Worm (Caenorhabditis elegans) whole organism, late embryonic: ENCODE results near the gene ccch-2.
"Not testable (repeated sequence)": the region's sequence is repeated elsewhere in the genome, so short reads cannot be mapped to it uniquely, and the experiment has no call there.

Experiments
- C38D4.7 ChIP-seq: fragments of 200-800 bp; sonication (Bioruptor generic); optimal IDR thresholded peaks from 2 replicates; lab custom pipeline; 2018; ENCODE audit warnings: mild to moderate bottlenecking, missing genetic modification characterization, moderate library complexity, missing compliant biosample characterization
- K02D7.2 ChIP-seq: sonication (generic microtip); optimal IDR thresholded peaks from 2 replicates; lab custom pipeline; 2017; ENCODE audit warnings: mild to moderate bottlenecking, missing genetic modification characterization, missing compliant biosample characterization
- Y22D7AL.16 ChIP-seq: sonication (generic microtip); optimal IDR thresholded peaks from 2 replicates; lab custom pipeline; 2016; ENCODE audit warnings: missing genetic modification characterization, missing compliant biosample characterization
- ahr-1 ChIP-seq: sonication (generic microtip); optimal IDR thresholded peaks from 2 replicates; lab custom pipeline; 2016; ENCODE audit warnings: missing genetic modification characterization, missing compliant biosample characterization
- ceh-22 ChIP-seq: sonication (generic microtip); optimal IDR thresholded peaks from 2 replicates; lab custom pipeline; 2017; ENCODE audit warnings: missing biosample characterization, missing genetic modification characterization
- ceh-31 ChIP-seq: sonication (generic microtip); optimal IDR thresholded peaks from 2 replicates; lab custom pipeline; 2016; ENCODE audit warnings: missing genetic modification characterization, missing compliant biosample characterization
- ceh-34 ChIP-seq: sonication (generic microtip); optimal IDR thresholded peaks from 2 replicates; lab custom pipeline; 2016; ENCODE audit warnings: mild to moderate bottlenecking, missing genetic modification characterization, missing compliant biosample characterization
- ceh-48 ChIP-seq: sonication (generic microtip); optimal IDR thresholded peaks from 2 replicates; lab custom pipeline; 2016; ENCODE audit warnings: missing genetic modification characterization, inconsistent platforms, missing compliant biosample characterization
- ceh-6 ChIP-seq: fragments of 200-800 bp; sonication (Bioruptor generic); optimal IDR thresholded peaks from 2 replicates; lab custom pipeline; 2018; ENCODE audit warnings: mild to moderate bottlenecking, missing genetic modification characterization, missing compliant biosample characterization
- ceh-9 ChIP-seq: sonication (generic microtip); optimal IDR thresholded peaks from 2 replicates; lab custom pipeline; 2016; ENCODE audit warnings: mild to moderate bottlenecking, missing genetic modification characterization, inconsistent platforms, missing compliant biosample characterization
- dmd-4 ChIP-seq: sonication (generic microtip); optimal IDR thresholded peaks from 2 replicates; lab custom pipeline; 2016; ENCODE audit warnings: borderline replicate concordance, missing genetic modification characterization, missing compliant biosample characterization
- dve-1 ChIP-seq: sonication (generic microtip); optimal IDR thresholded peaks from 2 replicates; lab custom pipeline; 2017; ENCODE audit warnings: antibody characterized with exemption, mild to moderate bottlenecking, missing genetic modification characterization, missing compliant biosample characterization
- elt-2 ChIP-seq: sonication (generic microtip); optimal IDR thresholded peaks from 2 replicates; lab custom pipeline; 2016; ENCODE audit warnings: missing genetic modification reagents, missing genetic modification characterization, missing compliant biosample characterization
- fkh-10 ChIP-seq: fragments of 150-350 bp; optimal IDR thresholded peaks from 2 replicates; lab custom pipeline; 2014; ENCODE audit warnings: missing biosample characterization, missing genetic modification reagents, missing genetic modification characterization
- fkh-6 ChIP-seq: sonication (generic microtip); optimal IDR thresholded peaks from 2 replicates; lab custom pipeline; 2016; ENCODE audit warnings: missing genetic modification characterization, missing compliant biosample characterization
- gmeb-2 ChIP-seq: sonication (generic microtip); optimal IDR thresholded peaks from 2 replicates; lab custom pipeline; 2016; ENCODE audit warnings: missing genetic modification characterization, inconsistent platforms, missing compliant biosample characterization
- hlh-6 ChIP-seq: sonication (generic microtip); optimal IDR thresholded peaks from 2 replicates; lab custom pipeline; 2016; ENCODE audit warnings: missing genotype, missing genetic modification characterization, missing compliant biosample characterization
- hlh-8 ChIP-seq: sonication (generic microtip); optimal IDR thresholded peaks from 2 replicates; lab custom pipeline; 2016; ENCODE audit warnings: missing genotype, missing genetic modification characterization, missing compliant biosample characterization
- lim-6 ChIP-seq: sonication (generic microtip); optimal IDR thresholded peaks from 2 replicates; lab custom pipeline; 2016; ENCODE audit warnings: missing genetic modification characterization, missing compliant biosample characterization
- lin-11 ChIP-seq: fragments of 200-800 bp; sonication (Bioruptor generic); optimal IDR thresholded peaks from 2 replicates; lab custom pipeline; 2018; ENCODE audit warnings: mild to moderate bottlenecking, missing genetic modification characterization, missing compliant biosample characterization
- madf-2 ChIP-seq: sonication (generic microtip); optimal IDR thresholded peaks from 2 replicates; lab custom pipeline; 2017; ENCODE audit warnings: missing genetic modification characterization, missing compliant biosample characterization
- nfya-1 ChIP-seq: sonication (generic microtip); optimal IDR thresholded peaks from 2 replicates; lab custom pipeline; 2017; ENCODE audit warnings: missing genetic modification characterization, mild to moderate bottlenecking, missing compliant biosample characterization, antibody characterized with exemption, moderate library complexity
- nhr-11 ChIP-seq: fragments of 150-350 bp; optimal IDR thresholded peaks from 2 replicates; lab custom pipeline; 2014; ENCODE audit warnings: missing biosample characterization, missing genetic modification characterization
- npax-4 ChIP-seq: sonication (generic microtip); optimal IDR thresholded peaks from 2 replicates; lab custom pipeline; 2016; ENCODE audit warnings: missing genetic modification characterization, missing compliant biosample characterization
- odd-2 ChIP-seq: sonication (generic microtip); optimal IDR thresholded peaks from 2 replicates; lab custom pipeline; 2017; ENCODE audit warnings: antibody characterized with exemption, mild to moderate bottlenecking, missing genetic modification characterization, missing compliant biosample characterization
- pag-3 ChIP-seq: sonication (generic microtip); optimal IDR thresholded peaks from 2 replicates; lab custom pipeline; 2016; ENCODE audit warnings: missing compliant biosample characterization, missing genetic modification characterization, borderline replicate concordance
- pax-1 ChIP-seq: fragments of 150-350 bp; optimal IDR thresholded peaks from 2 replicates; lab custom pipeline; 2014; ENCODE audit warnings: missing biosample characterization, missing genetic modification characterization
- pqm-1 ChIP-seq: sonication (generic microtip); optimal IDR thresholded peaks from 2 replicates; lab custom pipeline; 2016; ENCODE audit warnings: missing genetic modification characterization, missing compliant biosample characterization
- ref-2 ChIP-seq: sonication (generic microtip); optimal IDR thresholded peaks from 2 replicates; lab custom pipeline; 2016; ENCODE audit warnings: missing genetic modification characterization, missing compliant biosample characterization
- rnt-1 ChIP-seq: sonication (generic microtip); optimal IDR thresholded peaks from 2 replicates; lab custom pipeline; 2016; ENCODE audit warnings: missing genetic modification characterization, missing compliant biosample characterization
- sdc-2 ChIP-seq: sonication (generic microtip); optimal IDR thresholded peaks from 2 replicates; lab custom pipeline; 2016; ENCODE audit warnings: missing genotype, missing genetic modification characterization, missing compliant biosample characterization
- sox-4 ChIP-seq: sonication (generic microtip); optimal IDR thresholded peaks from 2 replicates; lab custom pipeline; 2017; ENCODE audit warnings: mild to moderate bottlenecking, missing genetic modification characterization, inconsistent platforms, missing compliant biosample characterization
- syd-9 ChIP-seq: sonication (generic microtip); optimal IDR thresholded peaks from 2 replicates; lab custom pipeline; 2016; ENCODE audit warnings: mild to moderate bottlenecking, missing genetic modification characterization, moderate library complexity, missing compliant biosample characterization
- tbx-7 ChIP-seq: sonication (generic microtip); optimal IDR thresholded peaks from 2 replicates; lab custom pipeline; 2016; ENCODE audit warnings: missing genotype, missing genetic modification characterization, missing compliant biosample characterization
- ttx-3 ChIP-seq: sonication (generic microtip); optimal IDR thresholded peaks from 2 replicates; lab custom pipeline; 2016; ENCODE audit warnings: missing genetic modification reagents, missing genetic modification characterization, missing compliant biosample characterization
- unc-55 ChIP-seq: sonication (generic microtip); optimal IDR thresholded peaks from 2 replicates; lab custom pipeline; 2017; ENCODE audit warnings: missing biosample characterization, missing genetic modification reagents, missing genetic modification characterization
- ztf-16 ChIP-seq: sonication (generic microtip); optimal IDR thresholded peaks from 2 replicates; lab custom pipeline; 2017; ENCODE audit warnings: missing genetic modification characterization, missing compliant biosample characterization

The ccch-2 gene

DNA sequence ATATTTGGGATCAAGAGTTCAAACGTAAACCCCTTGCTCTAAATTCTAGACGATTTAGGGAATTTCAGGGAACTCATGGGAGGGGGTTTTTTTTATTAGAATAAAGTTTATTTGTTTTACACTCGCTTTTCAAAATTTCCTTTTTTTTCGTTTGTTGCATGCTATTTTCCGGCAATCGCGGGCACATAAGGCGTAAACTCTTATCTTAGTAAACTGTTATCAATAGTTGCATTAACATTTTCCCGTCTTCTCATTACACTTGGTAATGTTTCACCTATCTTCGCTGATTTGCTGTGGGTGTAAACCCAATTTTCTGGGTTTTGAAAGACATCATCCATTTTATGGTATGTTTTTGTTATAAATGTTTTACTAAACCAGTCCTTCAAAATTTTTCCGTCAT, 15.9 kb downstream of the ccch-2 start:
- TF ChIP-seq npax-4 (tag; lab: Kevin White, UChicago), result no peak
- TF ChIP-seq ahr-1, result no peak
- TF ChIP-seq elt-2, result peak; percentile 37
- no peak for TF ChIP-seq hlh-6

DNA sequence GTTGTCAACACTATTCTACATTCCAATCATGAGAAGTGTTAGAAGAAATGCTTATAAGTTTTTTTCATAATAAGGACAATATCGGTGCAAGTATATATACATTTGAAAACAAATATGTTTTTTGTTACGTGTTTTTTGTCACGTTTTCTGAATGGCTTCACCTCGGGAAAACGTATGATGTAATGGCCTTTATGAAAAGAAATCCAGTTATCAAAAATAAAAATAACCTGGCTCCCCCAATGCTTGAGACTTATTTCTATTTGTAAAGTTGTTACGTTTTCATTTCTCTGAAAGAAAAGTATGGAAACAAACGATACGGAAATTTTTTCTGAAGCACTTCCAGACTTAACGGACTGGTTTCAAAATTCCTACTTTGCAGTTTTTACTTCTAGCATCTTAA, 20.8 kb downstream of the ccch-2 start, which contains the start of gene srz-72:
Gene srz-72 (plus strand): TSS at position 301 of the 400 bp plus-strand sequence.
- TF ChIP-seq syd-9 (tag; lab: Kevin White, UChicago), result no peak
- TF ChIP-seq gmeb-2 (tag; lab: Kevin White, UChicago), result no peak
- TF ChIP-seq ref-2, result no peak
- TF ChIP-seq ztf-16, result no peak
- TF ChIP-seq pax-1, result no peak
- TF ChIP-seq ceh-34, result no peak
- TF ChIP-seq dmd-4 (tag; lab: Kevin White, UChicago), result no peak
- TF ChIP-seq ceh-6 (GFP tag; lab: Kevin White, UChicago), result no peak

ce11 chrIV:16306918-16307317, 28.9 kb downstream of the ccch-2 start:
- no peak for TF ChIP-seq sox-4 (tag; lab: Kevin White, UChicago)
- no peak for TF ChIP-seq ceh-48 (tag; lab: Kevin White, UChicago)
- no peak for TF ChIP-seq ceh-9
- no peak for TF ChIP-seq K02D7.2
- no peak for TF ChIP-seq ahr-1
- no peak for TF ChIP-seq ceh-22 (tag; lab: Kevin White, UChicago)
- no peak for TF ChIP-seq tbx-7 (tag; lab: Kevin White, UChicago)
- no peak for TF ChIP-seq fkh-6 (tag; lab: Kevin White, UChicago)
- TF ChIP-seq rnt-1, result no peak
- no peak for TF ChIP-seq fkh-10 (GFP tag; lab: Kevin White, UChicago)

ce11 chrIV:16307925-16308324, 29.9 kb downstream of the ccch-2 start, which contains the start of gene rac-2:
rac-2 (plus strand) TSS chrIV:16308225.
- not testable (repeated sequence) for TF ChIP-seq nfya-1 (tag; lab: Kevin White, UChicago); pqm-1 (tag; lab: Kevin White, UChicago); hlh-8
- TF ChIP-seq, all 69 proteins: peak for 0; not testable (repeated sequence) for 69

ce11 chrIV:16310103-16310502, 32.1 kb downstream of the ccch-2 start:
- no peak for TF ChIP-seq dve-1
- no peak for TF ChIP-seq lin-11 (tag; lab: Kevin White, UChicago)
- TF ChIP-seq pag-3 (tag; lab: Kevin White, UChicago), result no peak
- TF ChIP-seq syd-9 (tag; lab: Kevin White, UChicago), result no peak
- no peak for TF ChIP-seq madf-2
- no peak for TF ChIP-seq odd-2 (tag; lab: Kevin White, UChicago)
- TF ChIP-seq C38D4.7, result no peak
- TF ChIP-seq Y22D7AL.16, result no peak
- no peak for TF ChIP-seq fkh-6 (tag; lab: Kevin White, UChicago)
- no peak for TF ChIP-seq K02D7.2
- TF ChIP-seq rnt-1, result no peak
- TF ChIP-seq lim-6 (tag; lab: Kevin White, UChicago), result no peak
- no peak for TF ChIP-seq elt-2
- TF ChIP-seq, all 69 proteins: peak for 0

- TF ChIP-seq ztf-16, result no peak
- no peak for TF ChIP-seq sdc-2 (tag; lab: Kevin White, UChicago)
- TF ChIP-seq gmeb-2 (tag; lab: Kevin White, UChicago), result no peak
- TF ChIP-seq unc-55 (GFP tag; lab: Kevin White, UChicago), result no peak
- no peak for TF ChIP-seq ttx-3
- TF ChIP-seq ceh-31 (tag; lab: Kevin White, UChicago), result no peak
- TF ChIP-seq dmd-4 (tag; lab: Kevin White, UChicago), result no peak
- TF ChIP-seq nhr-11 (tag; lab: Kevin White, UChicago), result no peak
Observed at ce11 chrIV:16320410-16320809, 42.4 kb downstream of the ccch-2 start, which contains the start of gene K03D3.5. K03D3.5 (minus strand) TSS chrIV:16320510.
